Worm (Caenorhabditis elegans) whole organism, L2 larva: ENCODE results near the gene F23H12.10.

Experiments
- F13H6.1 ChIP-seq: sonication (generic microtip); optimal IDR thresholded peaks from 2 replicates; lab custom pipeline; 2016; ENCODE audit warnings: missing genetic modification characterization, missing compliant biosample characterization
- Y55F3AM.14 ChIP-seq: fragments of 200-800 bp; sonication (Bioruptor generic); optimal IDR thresholded peaks from 2 replicates; lab custom pipeline; 2018; ENCODE audit warnings: mild to moderate bottlenecking, missing genetic modification characterization, missing compliant biosample characterization
- alr-1 ChIP-seq: fragments of 150-350 bp; optimal IDR thresholded peaks from 2 replicates; lab custom pipeline; 2014; ENCODE audit warnings: missing biosample characterization, missing genetic modification characterization
- aly-2 ChIP-seq: fragments of 150-350 bp; optimal IDR thresholded peaks from 2 replicates; lab custom pipeline; 2014; ENCODE audit warnings: missing biosample characterization, missing genetic modification characterization
- ama-1 ChIP-seq: fragments of 150-350 bp; optimal IDR thresholded peaks from 2 replicates; lab custom pipeline; 2018; ENCODE audit warnings: inconsistent platforms
- blmp-1 ChIP-seq: sonication (generic microtip); optimal IDR thresholded peaks from 2 replicates; lab custom pipeline; 2017; ENCODE audit warnings: missing genetic modification characterization, mild to moderate bottlenecking, missing compliant biosample characterization, antibody characterized with exemption, moderate library complexity; ENCODE audit not compliant: insufficient read depth
- ceh-16 ChIP-seq: fragments of 150-350 bp; optimal IDR thresholded peaks from 2 replicates; lab custom pipeline; 2014; ENCODE audit warnings: missing biosample characterization, missing genetic modification characterization
- crh-2 ChIP-seq: sonication (generic microtip); optimal IDR thresholded peaks from 2 replicates; lab custom pipeline; 2017; ENCODE audit warnings: missing biosample characterization, missing genetic modification characterization
- dmd-4 ChIP-seq: sonication (generic microtip); optimal IDR thresholded peaks from 2 replicates; lab custom pipeline; 2017; ENCODE audit warnings: missing biosample characterization, missing genetic modification characterization
- egl-27 ChIP-seq: sonication (generic microtip); optimal IDR thresholded peaks from 3 replicates; lab custom pipeline; 2017; ENCODE audit warnings: missing biosample characterization, missing genetic modification reagents, missing genetic modification characterization
- elt-1 ChIP-seq: fragments of 150-350 bp; optimal IDR thresholded peaks from 2 replicates; lab custom pipeline; 2014; ENCODE audit warnings: missing biosample characterization, missing genetic modification characterization
- fos-1 ChIP-seq: fragments of 150-350 bp; optimal IDR thresholded peaks from 2 replicates; lab custom pipeline; 2014; ENCODE audit warnings: missing biosample characterization, missing genetic modification characterization
- gmeb-1 ChIP-seq: fragments of 150-350 bp; optimal IDR thresholded peaks from 2 replicates; lab custom pipeline; 2014; ENCODE audit warnings: missing biosample characterization, missing genetic modification characterization
- lin-11 ChIP-seq: fragments of 150-350 bp; sonication (generic microtip); optimal IDR thresholded peaks from 2 replicates; lab custom pipeline; 2014; ENCODE audit warnings: missing biosample characterization, missing genetic modification characterization, inconsistent platforms, mixed read lengths
- lin-13 ChIP-seq: fragments of 150-350 bp; optimal IDR thresholded peaks from 2 replicates; lab custom pipeline; 2014; ENCODE audit warnings: missing biosample characterization, missing genetic modification reagents, missing genetic modification characterization
- mab-5 ChIP-seq: fragments of 150-350 bp; optimal IDR thresholded peaks from 2 replicates; lab custom pipeline; 2014; ENCODE audit warnings: missing biosample characterization, missing genetic modification characterization
- mbf-1 ChIP-seq: sonication (generic microtip); optimal IDR thresholded peaks from 2 replicates; lab custom pipeline; 2017; ENCODE audit warnings: missing biosample characterization, missing genetic modification characterization
- mdl-1 ChIP-seq, 2 experiments: fragments of 150-350 bp in 1 of 2; sonication (generic microtip) in 1 of 2; optimal IDR thresholded peaks; 2 replicates each; lab custom pipeline; 2017; ENCODE audit warnings: missing biosample characterization in 2 of 2, missing genetic modification characterization in 2 of 2
- nhr-10 ChIP-seq: sonication (generic microtip); optimal IDR thresholded peaks from 2 replicates; lab custom pipeline; 2017; ENCODE audit warnings: missing biosample characterization, missing genetic modification characterization
- nhr-11 ChIP-seq: fragments of 150-350 bp; optimal IDR thresholded peaks from 2 replicates; lab custom pipeline; 2014; ENCODE audit warnings: missing biosample characterization, missing genetic modification characterization
- nhr-12 ChIP-seq: fragments of 150-350 bp; optimal IDR thresholded peaks from 2 replicates; lab custom pipeline; 2014; ENCODE audit warnings: missing biosample characterization, missing genetic modification characterization
- nhr-129 ChIP-seq: fragments of 150-350 bp; optimal IDR thresholded peaks from 2 replicates; lab custom pipeline; 2014; ENCODE audit warnings: missing biosample characterization, missing genetic modification characterization
- nhr-21 ChIP-seq: fragments of 150-350 bp; optimal IDR thresholded peaks from 2 replicates; lab custom pipeline; 2014; ENCODE audit warnings: missing biosample characterization, missing genetic modification characterization
- nhr-237 ChIP-seq: fragments of 150-350 bp; optimal IDR thresholded peaks from 2 replicates; lab custom pipeline; 2014; ENCODE audit warnings: missing biosample characterization, missing genetic modification characterization
- nhr-25 ChIP-seq: fragments of 150-350 bp; sonication (generic microtip); optimal IDR thresholded peaks from 3 replicates; lab custom pipeline; 2014; ENCODE audit warnings: missing biosample characterization, missing genetic modification characterization
- nhr-6 ChIP-seq: fragments of 150-350 bp; optimal IDR thresholded peaks from 2 replicates; lab custom pipeline; 2014; ENCODE audit warnings: missing biosample characterization, missing genetic modification characterization
- nhr-77 ChIP-seq: fragments of 150-350 bp; optimal IDR thresholded peaks from 2 replicates; lab custom pipeline; 2014; ENCODE audit warnings: missing biosample characterization, missing genetic modification characterization
- peb-1 ChIP-seq: fragments of 150-350 bp; optimal IDR thresholded peaks from 2 replicates; lab custom pipeline; 2014; ENCODE audit warnings: missing biosample characterization, missing genetic modification characterization
- sem-4 ChIP-seq: fragments of 150-350 bp; optimal IDR thresholded peaks from 2 replicates; lab custom pipeline; 2014; ENCODE audit warnings: missing biosample characterization, missing genetic modification reagents, missing genetic modification characterization
- skn-1 ChIP-seq: sonication (generic microtip); optimal IDR thresholded peaks from 2 replicates; lab custom pipeline; 2017; ENCODE audit warnings: missing biosample characterization, missing genetic modification characterization
- sma-3 ChIP-seq: sonication (generic microtip); optimal IDR thresholded peaks from 2 replicates; lab custom pipeline; 2016; ENCODE audit warnings: missing genetic modification reagents, missing genetic modification characterization, missing compliant biosample characterization
- sma-9 ChIP-seq, 2 experiments: fragments of 150-350 bp in 1 of 2; sonication (generic microtip) in 1 of 2; optimal IDR thresholded peaks; 2 replicates each; lab custom pipeline; 2014 to 2016; ENCODE audit warnings: missing genetic modification characterization in 2 of 2, mild to moderate bottlenecking in 1 of 2, missing biosample characterization in 1 of 2, missing compliant biosample characterization in 1 of 2, missing genetic modification reagents in 1 of 2, moderate library complexity in 1 of 2
- snpc-4 ChIP-seq: fragments of 150-350 bp; optimal IDR thresholded peaks from 2 replicates; lab custom pipeline; 2014; ENCODE audit warnings: missing biosample characterization, missing genetic modification characterization
- unc-39 ChIP-seq: fragments of 150-350 bp; optimal IDR thresholded peaks from 2 replicates; lab custom pipeline; 2014; ENCODE audit warnings: missing biosample characterization, missing genetic modification characterization
- unc-55 ChIP-seq: fragments of 150-350 bp; sonication (generic microtip); optimal IDR thresholded peaks from 3 replicates; lab custom pipeline; 2014; ENCODE audit warnings: missing biosample characterization, missing genetic modification reagents, missing genetic modification characterization
- ztf-1 ChIP-seq: fragments of 200-800 bp; sonication (Bioruptor generic); conservative IDR thresholded peaks from 2 replicates; pipeline ENCODE4 v1.3.6; 2022; ENCODE audit warnings: missing genetic modification characterization, missing compliant biosample characterization
- ztf-11 ChIP-seq: sonication (generic microtip); optimal IDR thresholded peaks from 2 replicates; lab custom pipeline; 2017; ENCODE audit warnings: missing biosample characterization, missing genetic modification characterization

The F23H12.10 gene

ce11 chrV:12352445-12352844, 21.6 kb downstream of the F23H12.10 start, which contains the start of gene sqt-3:
Gene sqt-3, plus strand, starts transcription at chrV:12352745.
- TF ChIP-seq sma-9 (GFP tag; optimal IDR thresholded peaks at IDR 0.05; lab: Kevin White, UChicago) (no peak), sma-9 (tag; optimal IDR thresholded peaks at IDR 0.05; lab: Kevin White, UChicago) (no peak), snpc-4 (no peak), fos-1 (no peak), egl-27 (no peak), ceh-16 (tag; lab: Kevin White, UChicago) (no peak), nhr-12 (no peak)

ce11 chrV:12351842-12352241, 22.2 kb downstream of the F23H12.10 start:
- TF ChIP-seq sma-9 (GFP tag; optimal IDR thresholded peaks at IDR 0.05; lab: Kevin White, UChicago) = peak; percentile 36
- TF ChIP-seq sma-9 (tag; optimal IDR thresholded peaks at IDR 0.05; lab: Kevin White, UChicago) = no peak
- TF ChIP-seq blmp-1 = peak; percentile 41
- TF ChIP-seq nhr-25 = peak; percentile 42
- no peak for TF ChIP-seq nhr-6
- TF ChIP-seq, all 48 proteins: peak for 3

- TF ChIP-seq nhr-21 (no peak), peb-1 (tag; lab: Kevin White, UChicago) (no peak), mdl-1 (tag; optimal IDR thresholded peaks at IDR 0.05; lab: Kevin White, UChicago) (no peak), mbf-1 (tag; lab: Kevin White, UChicago) (no peak), F13H6.1 (no peak), aly-2 (no peak), sma-3 (no peak), egl-27 (no peak)
These were observed 24.7 kb downstream of the F23H12.10 start for ce11 chrV:12349365-12349764.

- TF ChIP-seq sma-3 (no peak), fos-1 (peak; percentile 60)
These were observed 26.2 kb downstream of the F23H12.10 start for ce11 chrV:12347854-12348253.

- TF ChIP-seq sem-4 (tag; lab: Kevin White, UChicago) (no peak), nhr-237 (no peak), crh-2 (tag; lab: Kevin White, UChicago) (no peak), elt-1 (tag; lab: Kevin White, UChicago) (no peak), nhr-77 (tag; lab: Kevin White, UChicago) (no peak), lin-11 (tag; lab: Kevin White, UChicago) (no peak), snpc-4 (no peak), mbf-1 (tag; lab: Kevin White, UChicago) (no peak)
These were observed 28.3 kb downstream of the F23H12.10 start, which contains the start of gene snb-2 for ce11 chrV:12345808-12346207. Gene snb-2, minus strand, starts transcription at chrV:12345908.

ce11 chrV:12344845-12345244, 29.2 kb downstream of the F23H12.10 start, which contains the start of gene F23H12.3:
Gene F23H12.3, plus strand, starts transcription at chrV:12345145.
- TF ChIP-seq peb-1 (tag; lab: Kevin White, UChicago) (no peak), ceh-16 (tag; lab: Kevin White, UChicago) (no peak), alr-1 (tag; lab: Kevin White, UChicago) (no peak), nhr-25 (no peak), nhr-21 (no peak), nhr-12 (no peak), crh-2 (tag; lab: Kevin White, UChicago) (no peak), gmeb-1 (no peak), sem-4 (tag; lab: Kevin White, UChicago) (no peak), unc-39 (tag; lab: Kevin White, UChicago) (no peak), nhr-6 (no peak), mdl-1 (tag; optimal IDR thresholded peaks at IDR 0.05; lab: Kevin White, UChicago) (no peak), sma-9 (GFP tag; optimal IDR thresholded peaks at IDR 0.05; lab: Kevin White, UChicago) (no peak), sma-9 (tag; optimal IDR thresholded peaks at IDR 0.05; lab: Kevin White, UChicago) (no peak), elt-1 (tag; lab: Kevin White, UChicago) (no peak), dmd-4 (tag; lab: Kevin White, UChicago) (no peak), snpc-4 (no peak), mbf-1 (tag; lab: Kevin White, UChicago) (no peak), mab-5 (tag; lab: Kevin White, UChicago) (no peak), Y55F3AM.14 (GFP tag; lab: Kevin White, UChicago) (no peak), nhr-237 (no peak)

- TF ChIP-seq nhr-10 (tag; lab: Kevin White, UChicago) = no peak
- no peak for TF ChIP-seq nhr-11 (tag; lab: Kevin White, UChicago)
- peak; percentile 94 for TF ChIP-seq sma-3
- TF ChIP-seq skn-1 (tag; lab: Kevin White, UChicago) = peak; percentile 48
- no peak for TF ChIP-seq ztf-11 (tag; lab: Kevin White, UChicago)
- no peak for TF ChIP-seq unc-39 (tag; lab: Kevin White, UChicago)
- TF ChIP-seq unc-55 (GFP tag; lab: Kevin White, UChicago) = peak; percentile 98
- peak; percentile 73 for TF ChIP-seq ama-1 (lab: Kevin White, UChicago)
- no peak for TF ChIP-seq nhr-12
- TF ChIP-seq blmp-1 = peak; percentile 26
- TF ChIP-seq crh-2 (tag; lab: Kevin White, UChicago) = peak; percentile 97
- peak; percentile 85 for TF ChIP-seq snpc-4
- TF ChIP-seq elt-1 (tag; lab: Kevin White, UChicago) = no peak
- TF ChIP-seq peb-1 (tag; lab: Kevin White, UChicago) = no peak
- TF ChIP-seq ztf-1 (GFP tag; lab: Robert Waterston, UW) = no peak
- peak; percentile 90 for TF ChIP-seq nhr-21
- peak; percentile 82 for TF ChIP-seq nhr-129 (tag; lab: Kevin White, UChicago)
- TF ChIP-seq lin-13 (GFP tag; lab: Kevin White, UChicago) = peak; percentile 92
- peak; percentile 90 for TF ChIP-seq F13H6.1
- TF ChIP-seq sem-4 (tag; lab: Kevin White, UChicago) = peak; percentile 96
- peak; percentile 53 for TF ChIP-seq nhr-77 (tag; lab: Kevin White, UChicago)
- TF ChIP-seq fos-1 = peak; percentile 68
- TF ChIP-seq mab-5 (tag; lab: Kevin White, UChicago) = peak; percentile 91
- peak; percentile 65 for TF ChIP-seq nhr-237
These were observed 30.6 kb downstream of the F23H12.10 start, which contains the start of gene tomm-20 for ce11 chrV:12343419-12343969. Gene tomm-20, minus strand, starts transcription at chrV:12343469.
